Worm (Caenorhabditis elegans) whole organism, L3 larva: ENCODE results near the gene srx-97.

Experiments used
- R02D3.7 ChIP-seq: fragments of 150-350 bp; optimal IDR thresholded peaks from 2 replicates; lab custom pipeline; 2014; ENCODE audit warnings: missing biosample characterization, missing genetic modification characterization
- ZK546.5 ChIP-seq: sonication (generic microtip); optimal IDR thresholded peaks from 2 replicates; lab custom pipeline; 2017; ENCODE audit warnings: missing biosample characterization, missing genetic modification characterization
- aly-2 ChIP-seq: fragments of 150-350 bp; optimal IDR thresholded peaks from 2 replicates; lab custom pipeline; 2014; ENCODE audit warnings: missing biosample characterization, missing genetic modification characterization
- ceh-16 ChIP-seq: sonication (generic microtip); optimal IDR thresholded peaks from 2 replicates; lab custom pipeline; 2017; ENCODE audit warnings: missing biosample characterization, missing genetic modification characterization
- ceh-28 ChIP-seq: fragments of 150-350 bp; optimal IDR thresholded peaks from 2 replicates; lab custom pipeline; 2014; ENCODE audit warnings: missing biosample characterization, missing genetic modification reagents, missing genetic modification characterization
- ceh-9 ChIP-seq: sonication (generic microtip); optimal IDR thresholded peaks from 2 replicates; lab custom pipeline; 2018; ENCODE audit warnings: missing biosample characterization, missing genetic modification characterization
- daf-12 ChIP-seq: fragments of 150-350 bp; optimal IDR thresholded peaks from 2 replicates; lab custom pipeline; 2014; ENCODE audit warnings: missing biosample characterization, missing genetic modification reagents, missing genetic modification characterization
- egl-27 ChIP-seq: sonication (generic microtip); optimal IDR thresholded peaks from 4 replicates; lab custom pipeline; 2017; ENCODE audit warnings: missing biosample characterization, missing genetic modification reagents, missing genetic modification characterization
- eor-1 ChIP-seq, 2 experiments: fragments of 150-350 bp; optimal IDR thresholded peaks; 2 replicates each; lab custom pipeline; 2014 to 2018; ENCODE audit warnings: missing biosample characterization in 2 of 2, missing genetic modification characterization in 2 of 2
- fkh-10 ChIP-seq: sonication (generic microtip); optimal IDR thresholded peaks from 2 replicates; lab custom pipeline; 2017; ENCODE audit warnings: missing biosample characterization, missing genetic modification reagents, missing genetic modification characterization
- fos-1 ChIP-seq: fragments of 150-350 bp; optimal IDR thresholded peaks from 2 replicates; lab custom pipeline; 2014; ENCODE audit warnings: missing biosample characterization, missing genetic modification characterization
- hmg-11 ChIP-seq: sonication (generic microtip); optimal IDR thresholded peaks from 2 replicates; lab custom pipeline; 2016; ENCODE audit warnings: missing genetic modification characterization, missing compliant biosample characterization
- jun-1 ChIP-seq: fragments of 150-350 bp; optimal IDR thresholded peaks from 2 replicates; lab custom pipeline; 2014; ENCODE audit warnings: missing biosample characterization, missing genetic modification reagents, missing genetic modification characterization
- lsy-12 ChIP-seq: sonication (generic microtip); optimal IDR thresholded peaks from 2 replicates; lab custom pipeline; 2016; ENCODE audit warnings: mild to moderate bottlenecking, missing genetic modification characterization, missing compliant biosample characterization
- mdl-1 ChIP-seq: fragments of 150-350 bp; optimal IDR thresholded peaks from 2 replicates; lab custom pipeline; 2014; ENCODE audit warnings: missing biosample characterization, missing genetic modification characterization
- mml-1 ChIP-seq: fragments of 150-350 bp; sonication (generic microtip); optimal IDR thresholded peaks from 3 replicates; lab custom pipeline; 2014; ENCODE audit warnings: missing biosample characterization, missing genetic modification characterization
- nfya-1 ChIP-seq: sonication (generic microtip); optimal IDR thresholded peaks from 2 replicates; lab custom pipeline; 2017; ENCODE audit warnings: missing genetic modification characterization, mild to moderate bottlenecking, missing compliant biosample characterization, antibody characterized with exemption, moderate library complexity; ENCODE audit not compliant: insufficient read depth
- nhr-12 ChIP-seq: fragments of 150-350 bp; optimal IDR thresholded peaks from 2 replicates; lab custom pipeline; 2014; ENCODE audit warnings: missing biosample characterization, missing genetic modification characterization
- nhr-237 ChIP-seq: fragments of 150-350 bp; optimal IDR thresholded peaks from 2 replicates; lab custom pipeline; 2014; ENCODE audit warnings: missing biosample characterization, missing genetic modification characterization
- nhr-25 ChIP-seq: sonication (generic microtip); optimal IDR thresholded peaks from 2 replicates; lab custom pipeline; 2017; ENCODE audit warnings: missing biosample characterization, missing genetic modification characterization
- nhr-28 ChIP-seq: fragments of 150-350 bp; optimal IDR thresholded peaks from 2 replicates; lab custom pipeline; 2014; ENCODE audit warnings: missing biosample characterization, missing genetic modification characterization
- nhr-43 ChIP-seq: sonication (generic microtip); optimal IDR thresholded peaks from 2 replicates; lab custom pipeline; 2016; ENCODE audit warnings: mild to moderate bottlenecking, missing genetic modification characterization, missing compliant biosample characterization; ENCODE audit not compliant: poor library complexity, severe bottlenecking
- nhr-67 ChIP-seq: fragments of 150-350 bp; optimal IDR thresholded peaks from 2 replicates; lab custom pipeline; 2014; ENCODE audit warnings: missing biosample characterization, missing genetic modification characterization
- nhr-76 ChIP-seq: fragments of 150-350 bp; sonication (generic microtip); optimal IDR thresholded peaks from 5 replicates; lab custom pipeline; 2014; ENCODE audit warnings: missing biosample characterization, missing genetic modification characterization
- nhr-77 ChIP-seq: fragments of 150-350 bp; optimal IDR thresholded peaks from 2 replicates; lab custom pipeline; 2014; ENCODE audit warnings: missing biosample characterization, missing genetic modification characterization
- pha-4 ChIP-seq: fragments of 150-350 bp; optimal IDR thresholded peaks from 2 replicates; lab custom pipeline; 2014; ENCODE audit warnings: missing biosample characterization, missing genetic modification reagents, missing genetic modification characterization
- pqm-1 ChIP-seq: fragments of 150-350 bp; optimal IDR thresholded peaks from 2 replicates; lab custom pipeline; 2017; ENCODE audit warnings: missing biosample characterization, missing genetic modification characterization, inconsistent platforms
- sea-2 ChIP-seq: fragments of 150-350 bp; sonication (generic microtip); optimal IDR thresholded peaks from 4 replicates; lab custom pipeline; 2014; ENCODE audit warnings: missing biosample characterization, missing genetic modification reagents, missing genetic modification characterization
- skn-1 ChIP-seq: fragments of 150-350 bp; optimal IDR thresholded peaks from 2 replicates; lab custom pipeline; 2014; ENCODE audit warnings: missing biosample characterization, missing genetic modification characterization
- snpc-4 ChIP-seq: fragments of 150-350 bp; optimal IDR thresholded peaks from 2 replicates; lab custom pipeline; 2014; ENCODE audit warnings: missing biosample characterization, missing genetic modification characterization
- tbx-2 ChIP-seq: sonication (generic microtip); optimal IDR thresholded peaks from 2 replicates; lab custom pipeline; 2016; ENCODE audit warnings: mild to moderate bottlenecking, missing genetic modification characterization, missing compliant biosample characterization
- unc-62 ChIP-seq: fragments of 150-350 bp; sonication (generic microtip); optimal IDR thresholded peaks from 4 replicates; lab custom pipeline; 2014; ENCODE audit warnings: missing biosample characterization, missing genetic modification reagents, missing genetic modification characterization
- ztf-11 ChIP-seq: fragments of 150-350 bp; optimal IDR thresholded peaks from 2 replicates; lab custom pipeline; 2014; ENCODE audit warnings: missing biosample characterization, missing genetic modification characterization
- ztf-4 ChIP-seq: fragments of 150-350 bp; optimal IDR thresholded peaks from 2 replicates; lab custom pipeline; 2014; ENCODE audit warnings: missing biosample characterization, missing genetic modification characterization

The srx-97 gene

DNA sequence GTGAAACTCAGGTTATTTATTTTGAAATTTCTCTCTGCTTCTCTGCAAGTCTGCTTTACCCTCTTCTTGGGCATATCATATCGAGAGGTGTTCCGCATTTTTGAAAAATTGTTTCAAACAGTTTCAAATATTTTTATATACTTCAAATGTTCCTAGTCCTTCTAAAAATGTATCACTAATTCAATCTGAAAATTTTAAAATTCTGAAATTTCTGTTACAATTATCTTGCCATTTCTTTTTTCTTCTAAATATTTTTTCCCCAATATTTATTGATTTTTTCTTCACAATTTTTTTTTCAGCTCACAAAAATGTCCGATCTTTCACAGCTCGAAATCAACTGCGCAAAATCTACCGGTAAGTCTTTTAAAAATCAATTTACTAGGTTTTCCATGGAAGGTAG lies 9.4 kb downstream of the srx-97 start, which contains the start of gene F19B10.4:
Gene F19B10.4, plus strand, starts transcription at position 301 of the 400 bp plus-strand sequence.
- TF ChIP-seq nfya-1 (tag; lab: Kevin White, UChicago) (no peak), nhr-67 (tag; lab: Kevin White, UChicago) (no peak), ceh-9 (no peak), daf-12 (tag; lab: Kevin White, UChicago) (no peak), lsy-12 (tag; lab: Kevin White, UChicago) (no peak), ceh-28 (no peak), unc-62 (GFP tag; lab: Kevin White, UChicago) (no peak), pha-4 (no peak), sea-2 (GFP tag; lab: Kevin White, UChicago) (no peak), ZK546.5 (tag; lab: Kevin White, UChicago) (no peak), ztf-11 (no peak), egl-27 (tag; lab: Kevin White, UChicago) (no peak), nhr-237 (tag; lab: Kevin White, UChicago) (no peak), hmg-11 (tag; lab: Kevin White, UChicago) (no peak)

- TF ChIP-seq tbx-2, result no peak
- no peak for TF ChIP-seq lsy-12 (tag; lab: Kevin White, UChicago)
- no peak for TF ChIP-seq R02D3.7 (tag; lab: Kevin White, UChicago)
- TF ChIP-seq skn-1, result no peak
- no peak for TF ChIP-seq ztf-11
- TF ChIP-seq ceh-16 (tag; lab: Kevin White, UChicago), result no peak
These were observed 13.8 kb downstream of the srx-97 start, which contains the start of gene F19B10.5 for ce11 chrII:3655378-3655777. Gene F19B10.5 (plus strand): TSS chrII:3655678.

DNA sequence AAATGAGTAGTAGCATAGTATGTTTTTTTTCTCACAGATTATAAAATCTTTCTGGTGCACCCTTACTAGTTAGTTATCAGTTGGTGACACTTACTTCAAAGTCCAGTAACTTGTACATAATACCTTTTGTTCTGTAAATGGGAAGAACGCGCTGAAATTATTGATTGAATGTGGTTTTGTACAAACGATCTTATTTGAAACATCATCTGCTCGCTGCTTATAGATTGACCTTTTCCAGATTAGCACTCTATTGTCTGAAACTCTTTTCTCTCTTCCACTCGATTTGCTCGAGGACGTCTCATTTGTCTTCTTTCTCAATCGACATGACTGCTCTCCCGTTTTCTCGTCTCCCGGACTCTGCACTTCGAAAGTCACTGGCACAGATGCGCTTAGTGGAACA lies 22.1 kb downstream of the srx-97 start, which contains the start of gene fbxb-33:
Gene fbxb-33, plus strand, starts transcription at position 301 of the 400 bp plus-strand sequence.
- TF ChIP-seq lsy-12 (tag; lab: Kevin White, UChicago) (no peak), fos-1 (tag; lab: Kevin White, UChicago) (no peak), mml-1 (tag; lab: Kevin White, UChicago) (no peak), nhr-76 (tag; lab: Kevin White, UChicago) (no peak)
- TF ChIP-seq, all 47 proteins: peak for 0

DNA sequence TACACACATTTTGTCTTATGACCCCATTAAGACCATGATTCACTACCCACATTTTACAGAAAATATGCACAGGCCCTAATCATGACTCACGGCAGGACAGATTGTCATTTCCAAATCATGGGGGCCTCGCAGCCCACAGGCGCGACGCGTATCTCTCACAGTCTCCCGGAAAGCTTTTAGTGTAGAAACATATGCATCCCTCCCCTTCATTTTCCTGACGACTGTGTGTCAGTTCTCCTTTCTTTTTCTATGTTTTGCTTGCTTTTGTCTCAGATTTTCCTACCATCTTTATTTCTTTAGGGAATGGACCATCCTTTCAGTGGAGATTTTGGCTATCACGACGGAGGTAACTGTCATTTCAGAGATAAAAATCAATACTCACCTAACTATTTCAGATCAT lies 28.0 kb downstream of the srx-97 start, which contains the start of gene M151.1:
Gene M151.1, plus strand, starts transcription at position 301 of the 400 bp plus-strand sequence.
- TF ChIP-seq unc-62 (GFP tag; lab: Kevin White, UChicago) (no peak), nhr-76 (tag; lab: Kevin White, UChicago) (no peak), pqm-1 (tag; lab: Kevin White, UChicago) (no peak), nhr-77 (tag; lab: Kevin White, UChicago) (no peak), fkh-10 (GFP tag; lab: Kevin White, UChicago) (no peak), nhr-43 (tag; lab: Kevin White, UChicago) (no peak), jun-1 (tag; lab: Kevin White, UChicago) (no peak), snpc-4 (tag; lab: Kevin White, UChicago) (no peak), mdl-1 (tag; lab: Kevin White, UChicago) (no peak), nhr-28 (tag; lab: Kevin White, UChicago) (no peak), mml-1 (tag; lab: Kevin White, UChicago) (no peak), egl-27 (tag; lab: Kevin White, UChicago) (no peak), nhr-25 (tag; lab: Kevin White, UChicago) (no peak), hmg-11 (tag; lab: Kevin White, UChicago) (no peak), eor-1 (tag; optimal IDR thresholded peaks at IDR 0.05; lab: Kevin White, UChicago) (no peak), daf-12 (tag; lab: Kevin White, UChicago) (no peak)

DNA sequence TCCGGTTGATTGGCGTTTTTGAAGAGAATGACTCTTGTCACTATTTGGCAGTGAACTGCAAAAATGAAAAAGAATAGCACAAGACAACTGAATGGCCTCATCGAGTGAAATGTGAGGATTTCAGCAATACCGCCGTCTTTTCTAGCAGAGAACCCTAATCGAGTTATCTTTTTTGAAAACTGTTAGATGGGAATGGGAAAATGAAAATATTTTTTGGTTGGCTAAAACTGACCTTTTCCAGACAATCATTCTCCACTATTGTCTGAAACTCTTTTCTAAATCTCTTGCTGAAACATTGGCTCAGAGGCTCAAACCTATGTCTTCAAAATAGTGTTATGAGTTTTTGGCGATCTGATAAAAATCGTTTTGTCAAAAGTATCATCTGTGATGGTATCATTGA lies 29.0 kb downstream of the srx-97 start, which contains the start of gene M151.10:
Gene M151.10, minus strand, starts transcription at position 101 of the 400 bp plus-strand sequence.
- no peak for TF ChIP-seq nhr-77 (tag; lab: Kevin White, UChicago)
- no peak for TF ChIP-seq nhr-43 (tag; lab: Kevin White, UChicago)
- no peak for TF ChIP-seq ztf-4 (tag; lab: Kevin White, UChicago)
- TF ChIP-seq lsy-12 (tag; lab: Kevin White, UChicago), result no peak
- TF ChIP-seq daf-12 (tag; lab: Kevin White, UChicago), result no peak
- TF ChIP-seq aly-2 (tag; lab: Kevin White, UChicago), result no peak
- no peak for TF ChIP-seq ZK546.5 (tag; lab: Kevin White, UChicago)
- TF ChIP-seq nhr-12 (tag; lab: Kevin White, UChicago), result no peak
- no peak for TF ChIP-seq fkh-10 (GFP tag; lab: Kevin White, UChicago)
- TF ChIP-seq nhr-25 (tag; lab: Kevin White, UChicago), result no peak
- TF ChIP-seq nhr-237 (tag; lab: Kevin White, UChicago), result no peak
- TF ChIP-seq eor-1 (tag; optimal IDR thresholded peaks at IDR 0.05; lab: Kevin White, UChicago), result no peak
- TF ChIP-seq mml-1 (tag; lab: Kevin White, UChicago), result no peak
